Fruit fly (Drosophila melanogaster): Measurements from ENCODE around the gene eIF2alpha.

eIF2alpha gene

dm6 chrX:16425145-16425544 lies 21.6 kb downstream of the eIF2alpha start (continued):
- no peak for TF ChIP-seq acj6 (GFP tag; optimal IDR thresholded peaks at IDR 0.05)
- no peak for TF ChIP-seq CG8119 (GFP tag; IDR thresholded peaks at IDR 0.05)
- no peak for TF ChIP-seq CG10631 (GFP tag; optimal IDR thresholded peaks at IDR 0.05)
- TF ChIP-seq Eip75B (GFP tag; optimal IDR thresholded peaks at IDR 0.05), result no peak
- no peak for TF ChIP-seq net (GFP tag; optimal IDR thresholded peaks at IDR 0.05)
- no peak for TF ChIP-seq Hr38 (GFP tag; optimal IDR thresholded peaks at IDR 0.05)
- TF ChIP-seq CG32006 (GFP tag; optimal IDR thresholded peaks at IDR 0.05), result no peak
- no peak for TF ChIP-seq fkh (GFP tag; optimal IDR thresholded peaks at IDR 0.05)
- TF ChIP-seq dsx (GFP tag; optimal IDR thresholded peaks at IDR 0.05; ENCODE audit: poor library complexity, severe bottlenecking), result no peak
- no peak for TF ChIP-seq CG11902 (GFP tag; optimal IDR thresholded peaks at IDR 0.05)
- no peak for TF ChIP-seq lz (GFP tag; optimal IDR thresholded peaks at IDR 0.05)
- no peak for TF ChIP-seq fd85E (GFP tag; optimal IDR thresholded peaks at IDR 0.05)
- TF ChIP-seq Eip78C (GFP tag), result peak; percentile 64
- no peak for TF ChIP-seq salr (GFP tag; optimal IDR thresholded peaks at IDR 0.05)

dm6 chrX:16424296-16424695 lies 22.5 kb downstream of the eIF2alpha start:
- TF ChIP-seq topi (GFP tag; optimal IDR thresholded peaks at IDR 0.05), result no peak
- no peak for TF ChIP-seq CG16779 (tag; optimal IDR thresholded peaks at IDR 0.05)
- no peak for TF ChIP-seq CG11762 (GFP tag; optimal IDR thresholded peaks at IDR 0.05; ENCODE audit: insufficient read depth)
- TF ChIP-seq lz (GFP tag; optimal IDR thresholded peaks at IDR 0.05), result no peak
- TF ChIP-seq svp (GFP tag), result peak; percentile 81
- no peak for TF ChIP-seq CG6163 (GFP tag; IDR thresholded peaks at IDR 0.05)
- TF ChIP-seq vri (GFP tag; optimal IDR thresholded peaks at IDR 0.05), result no peak
- no peak for TF ChIP-seq CG8319 (GFP tag; optimal IDR thresholded peaks at IDR 0.05)

- TF ChIP-seq CG8119 (GFP tag; IDR thresholded peaks at IDR 0.05) (no peak; the same call in 2 of the 3 replicates), CG15336 (GFP tag; IDR thresholded peaks at IDR 0.05) (peak; percentile 53), CG9139 (GFP tag; optimal IDR thresholded peaks at IDR 0.05) (no peak), CG6792 (GFP tag; optimal IDR thresholded peaks at IDR 0.05) (no peak), lz (GFP tag; optimal IDR thresholded peaks at IDR 0.05) (no peak), CG11294 (GFP tag; IDR thresholded peaks at IDR 0.05) (peak; percentile 16; the same call in 1 of the 2 replicates), Lpt (GFP tag; optimal IDR thresholded peaks at IDR 0.05) (no peak), Hr38 (GFP tag; optimal IDR thresholded peaks at IDR 0.05) (no peak), Sox14 (GFP tag; optimal IDR thresholded peaks at IDR 0.05) (no peak), CG11762 (GFP tag; optimal IDR thresholded peaks at IDR 0.05; ENCODE audit: insufficient read depth) (no peak), CG3032 (tag; optimal IDR thresholded peaks at IDR 0.05) (no peak), pdm3 (GFP tag; optimal IDR thresholded peaks at IDR 0.05) (no peak), Eip93F (GFP tag; optimal IDR thresholded peaks at IDR 0.05) (peak; percentile 15), Eip78C (GFP tag) (no peak), CG6163 (GFP tag; IDR thresholded peaks at IDR 0.05) (peak; percentile 55; the same call in 2 of the 3 replicates), eg (GFP tag; IDR thresholded peaks at IDR 0.05) (peak; percentile 21; the same call in 1 of the 3 replicates), CG31627 (GFP tag; optimal IDR thresholded peaks at IDR 0.05) (no peak), salr (GFP tag; optimal IDR thresholded peaks at IDR 0.05) (no peak), CG7368 (GFP tag; optimal IDR thresholded peaks at IDR 0.05) (no peak), Hr39 (GFP tag; optimal IDR thresholded peaks at IDR 0.05) (no peak), achi (GFP tag; optimal IDR thresholded peaks at IDR 0.05) (no peak), Blimp-1 (GFP tag; optimal IDR thresholded peaks at IDR 0.05) (peak; percentile 38), CG6276 (GFP tag; optimal IDR thresholded peaks at IDR 0.05) (peak; percentile 14), CG16779 (tag; optimal IDR thresholded peaks at IDR 0.05) (no peak), CG34406 (GFP tag; optimal IDR thresholded peaks at IDR 0.05) (no peak), CG8632 (GFP tag; optimal IDR thresholded peaks at IDR 0.05) (no peak), Gug (GFP tag; IDR thresholded peaks at IDR 0.05) (no peak), fd85E (GFP tag; optimal IDR thresholded peaks at IDR 0.05) (no peak), ss (GFP tag; optimal IDR thresholded peaks at IDR 0.05) (no peak), svp (GFP tag) (peak; percentile 70)
Measured at dm6 chrX:16423125-16423509, 23.7 kb downstream of the eIF2alpha start.

All from whole organism, prepupa.